Worm (Caenorhabditis elegans) whole organism, L3 larva: ENCODE measurements around the gene scav-5.

Experiments
- R02D3.7 ChIP-seq: fragments of 150-350 bp; optimal IDR thresholded peaks from 2 replicates; lab custom pipeline; 2014; ENCODE audit warnings: missing biosample characterization, missing genetic modification characterization
- elt-3 ChIP-seq, 3 experiments: fragments of 150-350 bp in 1 of 3; sonication (generic microtip) in 2 of 3; optimal IDR thresholded peaks; 2 replicates in 2 of 3; 4 replicates in 1 of 3; lab custom pipeline; 2014 to 2017; ENCODE audit warnings: missing biosample characterization in 3 of 3, missing genetic modification characterization in 3 of 3
- fkh-10 ChIP-seq: sonication (generic microtip); optimal IDR thresholded peaks from 2 replicates; lab custom pipeline; 2017; ENCODE audit warnings: missing biosample characterization, missing genetic modification reagents, missing genetic modification characterization
- jun-1 ChIP-seq: fragments of 150-350 bp; optimal IDR thresholded peaks from 2 replicates; lab custom pipeline; 2014; ENCODE audit warnings: missing biosample characterization, missing genetic modification reagents, missing genetic modification characterization
- nhr-11 ChIP-seq: fragments of 150-350 bp; optimal IDR thresholded peaks from 2 replicates; lab custom pipeline; 2014; ENCODE audit warnings: missing biosample characterization, missing genetic modification characterization
- nhr-237 ChIP-seq: fragments of 150-350 bp; optimal IDR thresholded peaks from 2 replicates; lab custom pipeline; 2014; ENCODE audit warnings: missing biosample characterization, missing genetic modification characterization
- nhr-76 ChIP-seq: fragments of 150-350 bp; sonication (generic microtip); optimal IDR thresholded peaks from 5 replicates; lab custom pipeline; 2014; ENCODE audit warnings: missing biosample characterization, missing genetic modification characterization
- pha-4 ChIP-seq: fragments of 150-350 bp; optimal IDR thresholded peaks from 2 replicates; lab custom pipeline; 2014; ENCODE audit warnings: missing biosample characterization, missing genetic modification reagents, missing genetic modification characterization
- pqm-1 ChIP-seq: fragments of 150-350 bp; optimal IDR thresholded peaks from 2 replicates; lab custom pipeline; 2017; ENCODE audit warnings: missing biosample characterization, missing genetic modification characterization, inconsistent platforms
- snpc-4 ChIP-seq: fragments of 150-350 bp; optimal IDR thresholded peaks from 2 replicates; lab custom pipeline; 2014; ENCODE audit warnings: missing biosample characterization, missing genetic modification characterization
- tbx-2 ChIP-seq: sonication (generic microtip); optimal IDR thresholded peaks from 2 replicates; lab custom pipeline; 2016; ENCODE audit warnings: mild to moderate bottlenecking, missing genetic modification characterization, missing compliant biosample characterization
- unc-39 ChIP-seq: sonication (generic microtip); optimal IDR thresholded peaks from 4 replicates; lab custom pipeline; 2017; ENCODE audit warnings: missing biosample characterization, missing genetic modification characterization

DNA sequence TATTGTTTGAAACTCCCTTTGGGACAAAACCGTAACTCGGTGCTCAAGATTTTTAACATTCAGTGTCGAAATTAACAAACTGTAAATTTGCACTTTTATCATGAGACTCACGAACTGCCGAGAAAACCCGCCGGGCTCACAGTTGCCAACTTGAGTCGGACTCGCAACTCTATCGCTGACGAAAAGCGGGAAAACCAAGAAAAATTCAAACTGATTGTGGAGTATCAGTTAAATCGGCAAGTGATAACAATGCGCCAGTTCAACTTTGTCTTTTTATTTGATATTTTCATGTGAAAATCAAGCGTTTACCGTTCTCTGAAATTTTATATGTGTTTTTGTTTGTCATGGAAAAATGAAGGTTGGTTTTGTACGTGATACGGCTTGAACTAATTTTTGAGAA, 24.4 kb downstream of the scav-5 start:
- no peak for TF ChIP-seq nhr-76 (tag; lab: Kevin White, UChicago)
- TF ChIP-seq pha-4 (tag; lab: Kevin White, UChicago), result no peak
- TF ChIP-seq fkh-10 (GFP tag; lab: Kevin White, UChicago), result no peak
- no peak for TF ChIP-seq pqm-1 (tag; lab: Kevin White, UChicago)
- no peak for TF ChIP-seq nhr-11 (tag; lab: Kevin White, UChicago)
- TF ChIP-seq R02D3.7 (tag; lab: Kevin White, UChicago), result no peak
- TF ChIP-seq snpc-4 (tag; lab: Kevin White, UChicago), result no peak
- TF ChIP-seq elt-3 (tag; optimal IDR thresholded peaks at IDR 0.05; lab: Kevin White, UChicago), result no peak
- no peak for TF ChIP-seq tbx-2
- no peak for TF ChIP-seq jun-1 (tag; lab: Kevin White, UChicago)
- no peak for TF ChIP-seq nhr-237 (tag; lab: Kevin White, UChicago)
- no peak for TF ChIP-seq unc-39 (tag; lab: Kevin White, UChicago)
